Fruit fly (Drosophila melanogaster) whole organism, embryonic: ENCODE measurements around the gene Vha16-5.

Source experiments
- ATbp ChIP-seq: fragments of 200-800 bp; sonication (Bioruptor generic); optimal IDR thresholded peaks from 2 replicates; lab custom pipeline; 2017; ENCODE audit warnings: missing biosample characterization, mild to moderate bottlenecking, missing genetic modification characterization, missing genetic modification reagents
- Adf1 ChIP-seq: fragments of 200-800 bp; sonication (Bioruptor generic); IDR thresholded peaks from 2 replicates; pipeline ENCODE4 v1.3.6; 2022; ENCODE audit warnings: missing biosample characterization, missing genetic modification characterization
- Atf6 ChIP-seq: fragments of 200-800 bp; sonication (Bioruptor generic); IDR thresholded peaks from 2 replicates; pipeline ENCODE4 v1.3.6; 2022; ENCODE audit warnings: missing biosample characterization, missing genetic modification characterization
- CG10543 ChIP-seq: fragments of 200-800 bp; sonication (Bioruptor generic); optimal IDR thresholded peaks from 3 replicates; lab custom pipeline; 2017; ENCODE audit warnings: missing biosample characterization, mild to moderate bottlenecking, missing genetic modification characterization, moderate library complexity
- CG10979 ChIP-seq: fragments of 200-800 bp; sonication (Bioruptor generic); optimal IDR thresholded peaks from 2 replicates; lab custom pipeline; 2018; ENCODE audit warnings: missing biosample characterization, mild to moderate bottlenecking, missing genetic modification characterization, moderate library complexity
- CG11560 ChIP-seq: fragments of 200-800 bp; sonication (Bioruptor generic); IDR thresholded peaks from 3 replicates; pipeline ENCODE4 v1.3.6; 2022; ENCODE audit warnings: missing biosample characterization, missing genetic modification characterization
- CG11695 ChIP-seq: fragments of 200-800 bp; sonication (Bioruptor generic); IDR thresholded peaks from 3 replicates; pipeline ENCODE4 v1.3.6; 2022; ENCODE audit warnings: missing biosample characterization, missing genetic modification characterization
- CG11723 ChIP-seq: fragments of 200-800 bp; sonication (Bioruptor generic); optimal IDR thresholded peaks from 2 replicates; lab custom pipeline; 2017; ENCODE audit warnings: missing biosample characterization, mild to moderate bottlenecking, missing genetic modification characterization
- CG13296 ChIP-seq: fragments of 200-800 bp; sonication (Bioruptor generic); optimal IDR thresholded peaks from 3 replicates; lab custom pipeline; 2018; ENCODE audit warnings: missing biosample characterization, mild to moderate bottlenecking, missing genetic modification characterization
- CG14014 ChIP-seq: fragments of 200-800 bp; sonication (Bioruptor generic); IDR thresholded peaks from 2 replicates; pipeline ENCODE4 v1.3.6; 2022; ENCODE audit warnings: missing biosample characterization, missing genetic modification characterization
- CG15011 ChIP-seq: fragments of 200-800 bp; sonication (Bioruptor generic); optimal IDR thresholded peaks from 3 replicates; lab custom pipeline; 2018; ENCODE audit warnings: missing biosample characterization, mild to moderate bottlenecking, missing genetic modification characterization
- CG17328 ChIP-seq: fragments of 200-800 bp; sonication (Bioruptor generic); IDR thresholded peaks from 2 replicates; pipeline ENCODE4 v1.3.6; 2022; ENCODE audit warnings: missing biosample characterization, missing genetic modification characterization
- CG18262 ChIP-seq: fragments of 200-800 bp; optimal IDR thresholded peaks from 3 replicates; lab custom pipeline; 2019; ENCODE audit warnings: missing biosample characterization, mild to moderate bottlenecking, missing genetic modification characterization, moderate library complexity
- CG2129 ChIP-seq: fragments of 200-800 bp; sonication (Bioruptor generic); IDR thresholded peaks from 2 replicates; pipeline ENCODE4 v1.3.6; 2022; ENCODE audit warnings: missing biosample characterization, missing genetic modification characterization; ENCODE audit not compliant: partially characterized antibody
- CG3281 ChIP-seq: fragments of 200-800 bp; sonication (Bioruptor generic); optimal IDR thresholded peaks from 3 replicates; lab custom pipeline; 2017; ENCODE audit warnings: missing biosample characterization, mild to moderate bottlenecking, missing genetic modification characterization
- CG43689 ChIP-seq: fragments of 200-800 bp; sonication (Bioruptor generic); IDR thresholded peaks from 2 replicates; pipeline ENCODE4 v1.3.6; 2022; ENCODE audit warnings: missing biosample characterization, missing genetic modification characterization
- CG7357 ChIP-seq: fragments of 200-800 bp; sonication (Bioruptor generic); IDR thresholded peaks from 3 replicates; pipeline ENCODE4 v1.3.6; 2022; ENCODE audit warnings: missing biosample characterization, missing genetic modification characterization
- CG7745 ChIP-seq: fragments of 200-800 bp; sonication (Bioruptor generic); optimal IDR thresholded peaks from 2 replicates; lab custom pipeline; 2018; ENCODE audit warnings: missing biosample characterization, mild to moderate bottlenecking, missing genetic modification characterization, moderate library complexity
- CG8089 ChIP-seq: fragments of 200-800 bp; sonication (Bioruptor generic); optimal IDR thresholded peaks from 3 replicates; lab custom pipeline; 2016; ENCODE audit warnings: missing biosample characterization, missing genetic modification characterization
- CG8290 ChIP-seq, 3 experiments: fragments of 200-800 bp; sonication (Bioruptor generic); optimal IDR thresholded peaks; 2 replicates each; lab custom pipeline; 2016 to 2019; ENCODE audit warnings: missing biosample characterization in 3 of 3, missing genetic modification characterization in 3 of 3, mild to moderate bottlenecking in 2 of 3, moderate library complexity in 1 of 3
- CG9876 ChIP-seq: fragments of 200-800 bp; sonication (Bioruptor generic); optimal IDR thresholded peaks from 2 replicates; lab custom pipeline; 2016; ENCODE audit warnings: missing biosample characterization, missing genetic modification characterization
- Doc2 ChIP-seq: fragments of 200-800 bp; sonication (Bioruptor generic); IDR thresholded peaks from 2 replicates; pipeline ENCODE4 v1.3.6; 2022; ENCODE audit warnings: missing biosample characterization, missing genetic modification characterization
- Doc3 ChIP-seq: fragments of 200-800 bp; sonication (Bioruptor generic); IDR thresholded peaks from 3 replicates; pipeline ENCODE4 v1.3.6; 2022; ENCODE audit warnings: missing biosample characterization, missing genetic modification characterization; ENCODE audit not compliant: partially characterized antibody
- E2f1 ChIP-seq: fragments of 200-800 bp; sonication (Bioruptor generic); IDR thresholded peaks from 2 replicates; pipeline ENCODE4 v1.3.6; 2022; ENCODE audit warnings: missing biosample characterization, missing genetic modification characterization
- Gsc ChIP-seq: fragments of 200-800 bp; sonication (Bioruptor generic); IDR thresholded peaks from 2 replicates; pipeline ENCODE4 v1.3.6; 2022; ENCODE audit warnings: missing biosample characterization, missing genetic modification characterization
- HLH3B ChIP-seq: fragments of 200-800 bp; sonication (Bioruptor generic); IDR thresholded peaks from 2 replicates; pipeline ENCODE4 v1.3.6; 2022; ENCODE audit warnings: missing biosample characterization, missing genetic modification characterization
- HLH54F ChIP-seq: fragments of 200-800 bp; sonication (Bioruptor generic); optimal IDR thresholded peaks from 3 replicates; lab custom pipeline; 2016; ENCODE audit warnings: missing biosample characterization, missing genetic modification characterization
- Hr3 ChIP-seq: fragments of 200-800 bp; sonication (Bioruptor generic); optimal IDR thresholded peaks from 3 replicates; lab custom pipeline; 2016; ENCODE audit warnings: missing biosample characterization, missing genetic modification characterization
- Hr51 ChIP-seq, 2 experiments: fragments of 200-800 bp; sonication (Bioruptor generic); optimal IDR thresholded peaks; 2 replicates in 1 of 2; 3 replicates in 1 of 2; lab custom pipeline; 2016 to 2018; ENCODE audit warnings: missing biosample characterization in 2 of 2, missing genetic modification characterization in 2 of 2, mild to moderate bottlenecking in 1 of 2, moderate library complexity in 1 of 2
- NFAT ChIP-seq: fragments of 200-800 bp; sonication (Bioruptor generic); IDR thresholded peaks from 2 replicates; pipeline ENCODE4 v1.3.6; 2022; ENCODE audit warnings: missing biosample characterization, missing genetic modification characterization
- Neu2 ChIP-seq: fragments of 200-800 bp; sonication (Bioruptor generic); optimal IDR thresholded peaks from 3 replicates; lab custom pipeline; 2016; ENCODE audit warnings: missing biosample characterization, missing genetic modification characterization, borderline replicate concordance
- Nf-YA ChIP-seq: fragments of 200-800 bp; sonication (Bioruptor generic); IDR thresholded peaks from 2 replicates; pipeline ENCODE4 v1.3.6; 2022; ENCODE audit warnings: missing biosample characterization, missing genetic modification characterization
- NfI ChIP-seq: fragments of 200-800 bp; sonication (Bioruptor generic); optimal IDR thresholded peaks from 3 replicates; lab custom pipeline; 2018; ENCODE audit warnings: missing biosample characterization, mild to moderate bottlenecking, missing genetic modification characterization, moderate library complexity
- Xbp1 ChIP-seq: fragments of 200-800 bp; sonication (Bioruptor generic); optimal IDR thresholded peaks from 3 replicates; lab custom pipeline; 2016; ENCODE audit warnings: missing biosample characterization, mild to moderate bottlenecking, missing genetic modification characterization
- YL-1 ChIP-seq: fragments of 200-800 bp; sonication (Bioruptor generic); optimal IDR thresholded peaks from 3 replicates; lab custom pipeline; 2017; ENCODE audit warnings: missing biosample characterization, mild to moderate bottlenecking, missing genetic modification characterization
- ara ChIP-seq: fragments of 200-800 bp; sonication (Bioruptor generic); IDR thresholded peaks from 2 replicates; pipeline ENCODE4 v1.3.6; 2022; ENCODE audit warnings: missing biosample characterization, missing genetic modification characterization
- dmrt11E ChIP-seq: fragments of 200-800 bp; sonication (Bioruptor generic); optimal IDR thresholded peaks from 3 replicates; lab custom pipeline; 2018; ENCODE audit warnings: missing biosample characterization, mild to moderate bottlenecking, missing genetic modification characterization, moderate library complexity
- dmrt99B ChIP-seq: fragments of 200-800 bp; sonication (Bioruptor generic); optimal IDR thresholded peaks from 2 replicates; lab custom pipeline; 2018; ENCODE audit warnings: missing biosample characterization, mild to moderate bottlenecking, missing genetic modification characterization, moderate library complexity
- fu2 ChIP-seq: fragments of 200-800 bp; sonication (Bioruptor generic); optimal IDR thresholded peaks from 2 replicates; lab custom pipeline; 2016; ENCODE audit warnings: missing biosample characterization, missing genetic modification characterization
- gsb ChIP-seq: fragments of 200-800 bp; sonication (Bioruptor generic); IDR thresholded peaks from 2 replicates; pipeline ENCODE4 v1.3.6; 2022; ENCODE audit warnings: missing biosample characterization, missing genetic modification characterization
- hbn ChIP-seq: fragments of 200-800 bp; sonication (Bioruptor generic); IDR thresholded peaks from 2 replicates; pipeline ENCODE4 v1.3.6; 2022; ENCODE audit warnings: missing biosample characterization, missing genetic modification characterization; ENCODE audit not compliant: partially characterized antibody
- lmd ChIP-seq: fragments of 200-800 bp; sonication (Bioruptor generic); IDR thresholded peaks from 2 replicates; pipeline ENCODE4 v1.3.6; 2022; ENCODE audit warnings: missing biosample characterization, missing genetic modification characterization
- maf-S ChIP-seq: fragments of 200-800 bp; sonication (Bioruptor generic); optimal IDR thresholded peaks from 2 replicates; lab custom pipeline; 2016; ENCODE audit warnings: missing biosample characterization, missing genetic modification characterization
- nau ChIP-seq: fragments of 200-800 bp; sonication (Bioruptor generic); optimal IDR thresholded peaks from 3 replicates; lab custom pipeline; 2017; ENCODE audit warnings: missing biosample characterization, mild to moderate bottlenecking, missing genetic modification characterization, missing genetic modification reagents
- phol ChIP-seq: fragments of 200-800 bp; sonication (Bioruptor generic); optimal IDR thresholded peaks from 3 replicates; lab custom pipeline; 2018; ENCODE audit warnings: missing biosample characterization, mild to moderate bottlenecking, missing genetic modification characterization, moderate library complexity
- pzg ChIP-seq: fragments of 200-800 bp; sonication (Bioruptor generic); optimal IDR thresholded peaks from 3 replicates; lab custom pipeline; 2018; ENCODE audit warnings: missing biosample characterization, mild to moderate bottlenecking, missing genetic modification characterization, moderate library complexity
- repo ChIP-seq: fragments of 200-800 bp; sonication (Bioruptor generic); optimal IDR thresholded peaks from 2 replicates; lab custom pipeline; 2016; ENCODE audit warnings: missing biosample characterization, missing genetic modification characterization
- sens-2 ChIP-seq: fragments of 200-800 bp; sonication (Bioruptor generic); IDR thresholded peaks from 2 replicates; pipeline ENCODE4 v1.3.6; 2022; ENCODE audit warnings: missing biosample characterization, missing genetic modification characterization
- slbo ChIP-seq: fragments of 200-800 bp; sonication (Bioruptor generic); IDR thresholded peaks from 2 replicates; pipeline ENCODE4 v1.3.6; 2022; ENCODE audit warnings: missing biosample characterization, missing genetic modification characterization
- sug ChIP-seq: fragments of 200-800 bp; optimal IDR thresholded peaks from 2 replicates; lab custom pipeline; 2019; ENCODE audit warnings: missing biosample characterization, mild to moderate bottlenecking, missing genetic modification characterization, moderate library complexity
- wek ChIP-seq: fragments of 200-800 bp; sonication (Bioruptor generic); optimal IDR thresholded peaks from 3 replicates; lab custom pipeline; 2018; ENCODE audit warnings: missing biosample characterization, mild to moderate bottlenecking, missing genetic modification characterization, moderate library complexity
- yki ChIP-seq: fragments of >200 bp; optimal IDR thresholded peaks from 3 replicates; lab custom pipeline; 2018

Vha16-5 gene

dm6 chr2L:10756049-10756448, 19.2 kb upstream of the Vha16-5 start, which contains the start of gene CG17124 (continued):
- TF ChIP-seq yki (lab: Kevin White, UChicago), result no peak
- peak; percentile 7 for TF ChIP-seq YL-1
- no peak for TF ChIP-seq Nf-YA
- peak; percentile 24 for TF ChIP-seq CG13296
- no peak for TF ChIP-seq CG8089 (GFP tag; lab: Kevin White, UChicago)
- TF ChIP-seq Neu2 (GFP tag; lab: Kevin White, UChicago), result no peak
- no peak for TF ChIP-seq CG7357
- TF ChIP-seq fu2 (GFP tag; lab: Kevin White, UChicago), result no peak
- TF ChIP-seq NfI (GFP tag; lab: Kevin White, UChicago), result peak; percentile 30
- TF ChIP-seq sug (tag; lab: Kevin White, UChicago), result peak; percentile 15
- TF ChIP-seq Adf1 (GFP tag; lab: Robert Waterston, UW), result peak; percentile 68
- TF ChIP-seq CG17328 (GFP tag; lab: Robert Waterston, UW), result no peak
- TF ChIP-seq nau (GFP tag; lab: Kevin White, UChicago), result peak; percentile 54
- TF ChIP-seq CG11695 (GFP tag; lab: Robert Waterston, UW), result peak; percentile 36; the same call in 1 of the 3 replicates
- TF ChIP-seq HLH3B (GFP tag; lab: Robert Waterston, UW), result no peak; the same call in 1 of the 2 replicates
- TF ChIP-seq E2f1 (GFP tag; lab: Robert Waterston, UW), result no peak
- TF ChIP-seq Hr51 (GFP tag; optimal IDR thresholded peaks at IDR 0.05; lab: Kevin White, UChicago), result peak in 1 of 2 experiments; percentile 18
- TF ChIP-seq NFAT, result peak; percentile 69
- no peak for TF ChIP-seq Doc2 (GFP tag; lab: Robert Waterston, UW)
- TF ChIP-seq phol (tag; lab: Kevin White, UChicago), result no peak
- no peak for TF ChIP-seq Xbp1 (GFP tag; lab: Kevin White, UChicago)
- TF ChIP-seq CG10543 (GFP tag; lab: Kevin White, UChicago), result peak; percentile 74
- TF ChIP-seq CG10979 (tag; lab: Kevin White, UChicago), result no peak
- TF ChIP-seq CG2129 (GFP tag; lab: Robert Waterston, UW), result no peak
- TF ChIP-seq pzg (GFP tag; lab: Kevin White, UChicago), result no peak
- no peak for TF ChIP-seq CG43689
- no peak for TF ChIP-seq CG11560 (tag; lab: Robert Waterston, UW)
- no peak for TF ChIP-seq HLH54F (GFP tag; lab: Kevin White, UChicago)
- TF ChIP-seq CG7745 (tag; lab: Kevin White, UChicago), result no peak
- TF ChIP-seq dmrt99B (tag; lab: Kevin White, UChicago), result peak; percentile 46
- no peak for TF ChIP-seq hbn (GFP tag; lab: Robert Waterston, UW)
- TF ChIP-seq CG14014 (GFP tag; lab: Robert Waterston, UW), result no peak
- no peak for TF ChIP-seq sens-2 (GFP tag; lab: Robert Waterston, UW)
- TF ChIP-seq Doc3 (GFP tag; lab: Robert Waterston, UW), result no peak
- 0 out of 2 replicates have a peak, but pooled peaks have one; percentile 31 for TF ChIP-seq gsb (GFP tag; lab: Robert Waterston, UW)
- no peak for TF ChIP-seq lmd (GFP tag; lab: Robert Waterston, UW)
- TF ChIP-seq repo (GFP tag; lab: Kevin White, UChicago), result peak; percentile 35
- TF ChIP-seq CG15011, result no peak
- peak; percentile 19 for TF ChIP-seq CG9876 (GFP tag; lab: Kevin White, UChicago)
- TF ChIP-seq, all 482 proteins: peak for 158

- TF ChIP-seq dmrt11E (tag; lab: Kevin White, UChicago) (peak; percentile 28), wek (GFP tag; lab: Kevin White, UChicago) (no peak), maf-S (GFP tag; lab: Kevin White, UChicago) (no peak), ara (GFP tag; lab: Robert Waterston, UW) (0 out of 2 replicates have a peak, but pooled peaks have one; percentile 7), CG3281 (GFP tag; lab: Kevin White, UChicago) (peak; percentile 25), slbo (GFP tag; lab: Robert Waterston, UW) (peak; percentile 25; the same call in 1 of the 2 replicates), CG11723 (no peak), CG8290 (GFP tag; optimal IDR thresholded peaks at IDR 0.05; lab: Kevin White, UChicago) (no peak), CG8290 (tag; optimal IDR thresholded peaks at IDR 0.05; lab: Kevin White, UChicago) (peak in 1 of 2 experiments; percentile 22), Atf6 (GFP tag; lab: Robert Waterston, UW) (0 out of 2 replicates have a peak, but pooled peaks have one; percentile 29), Gsc (GFP tag; lab: Robert Waterston, UW) (no peak), ATbp (GFP tag; lab: Kevin White, UChicago) (peak; percentile 29), CG18262 (tag; lab: Kevin White, UChicago) (peak; percentile 16), Hr3 (GFP tag; lab: Kevin White, UChicago) (no peak)
Observed at dm6 chr2L:10754599-10754998, 17.8 kb upstream of the Vha16-5 start.
